Worm (Caenorhabditis elegans) whole organism, mixed stage, embryonic: ENCODE measurements around the gene E02A10.4.

ENCODE experiments used
- M03D4.4 ChIP-seq: sonication (generic microtip); optimal IDR thresholded peaks from 2 replicates; lab custom pipeline; 2017; ENCODE audit warnings: mild to moderate bottlenecking, missing genetic modification characterization, missing compliant biosample characterization
- bed-3 ChIP-seq: fragments of 200-800 bp; sonication (Bioruptor generic); optimal IDR thresholded peaks from 3 replicates; lab custom pipeline; 2018; ENCODE audit warnings: mild to moderate bottlenecking, missing genetic modification characterization, moderate library complexity, missing compliant biosample characterization
- blmp-1 ChIP-seq: fragments of 150-350 bp; optimal IDR thresholded peaks from 2 replicates; lab custom pipeline; 2014; ENCODE audit warnings: missing biosample characterization, missing genetic modification characterization
- ceh-39 ChIP-seq: fragments of 150-350 bp; optimal IDR thresholded peaks from 2 replicates; lab custom pipeline; 2014; ENCODE audit warnings: missing biosample characterization, missing genetic modification characterization
- ceh-43 ChIP-seq: fragments of 200-800 bp; sonication (Bioruptor generic); optimal IDR thresholded peaks from 2 replicates; lab custom pipeline; 2018; ENCODE audit warnings: mild to moderate bottlenecking, missing genetic modification characterization, moderate library complexity, missing compliant biosample characterization
- ceh-83 ChIP-seq: fragments of 200-800 bp; sonication (Bioruptor generic); optimal IDR thresholded peaks from 2 replicates; lab custom pipeline; 2018; ENCODE audit warnings: mild to moderate bottlenecking, missing genetic modification characterization, missing compliant biosample characterization
- ces-1 ChIP-seq: fragments of 150-350 bp; optimal IDR thresholded peaks from 2 replicates; lab custom pipeline; 2014; ENCODE audit warnings: missing biosample characterization, missing genetic modification reagents, missing genetic modification characterization
- cnd-1 ChIP-seq: fragments of 200-800 bp; sonication (Bioruptor generic); optimal IDR thresholded peaks from 2 replicates; lab custom pipeline; 2018; ENCODE audit warnings: mild to moderate bottlenecking, missing genetic modification characterization, missing compliant biosample characterization
- drap-1 ChIP-seq: fragments of 200-800 bp; sonication (Bioruptor generic); optimal IDR thresholded peaks from 3 replicates; lab custom pipeline; 2018; ENCODE audit warnings: mild to moderate bottlenecking, missing genetic modification characterization, missing compliant biosample characterization
- elt-1 ChIP-seq: sonication (generic microtip); optimal IDR thresholded peaks from 2 replicates; lab custom pipeline; 2017; ENCODE audit warnings: missing genetic modification characterization, mild to moderate bottlenecking, missing compliant biosample characterization, antibody characterized with exemption, moderate library complexity, borderline replicate concordance; ENCODE audit not compliant: insufficient read depth
- elt-3 ChIP-seq: fragments of 150-350 bp; optimal IDR thresholded peaks from 2 replicates; lab custom pipeline; 2014; ENCODE audit warnings: missing biosample characterization, missing genetic modification characterization
- flh-1 ChIP-seq: fragments of 200-800 bp; sonication (Bioruptor generic); optimal IDR thresholded peaks from 2 replicates; lab custom pipeline; 2018; ENCODE audit warnings: mild to moderate bottlenecking, missing genetic modification characterization, moderate library complexity, missing compliant biosample characterization
- ham-2 ChIP-seq: fragments of 200-800 bp; sonication (Bioruptor generic); optimal IDR thresholded peaks from 2 replicates; lab custom pipeline; 2018; ENCODE audit warnings: mild to moderate bottlenecking, missing genetic modification characterization, missing compliant biosample characterization
- lin-13 ChIP-seq: fragments of 150-350 bp; optimal IDR thresholded peaks from 2 replicates; lab custom pipeline; 2014; ENCODE audit warnings: missing biosample characterization, missing genetic modification characterization
- lsy-2 ChIP-seq: fragments of 150-350 bp; optimal IDR thresholded peaks from 2 replicates; lab custom pipeline; 2014; ENCODE audit warnings: missing biosample characterization, missing genetic modification characterization
- mep-1 ChIP-seq: fragments of 150-350 bp; optimal IDR thresholded peaks from 2 replicates; lab custom pipeline; 2017; ENCODE audit warnings: missing biosample characterization, missing genetic modification reagents, missing genetic modification characterization, inconsistent platforms
- nhr-12 ChIP-seq: fragments of 150-350 bp; optimal IDR thresholded peaks from 2 replicates; lab custom pipeline; 2014; ENCODE audit warnings: missing biosample characterization, missing genetic modification characterization
- nhr-2 ChIP-seq: fragments of 150-350 bp; optimal IDR thresholded peaks from 2 replicates; lab custom pipeline; 2014; ENCODE audit warnings: missing biosample characterization, missing genetic modification characterization
- nhr-237 ChIP-seq: fragments of 150-350 bp; optimal IDR thresholded peaks from 2 replicates; lab custom pipeline; 2014; ENCODE audit warnings: missing biosample characterization, missing genetic modification characterization
- nhr-28 ChIP-seq: fragments of 150-350 bp; optimal IDR thresholded peaks from 2 replicates; lab custom pipeline; 2014; ENCODE audit warnings: missing biosample characterization, missing genetic modification characterization
- nhr-76 ChIP-seq: sonication (generic microtip); optimal IDR thresholded peaks from 2 replicates; lab custom pipeline; 2017; ENCODE audit warnings: missing biosample characterization, missing genetic modification characterization
- pha-4 ChIP-seq: fragments of 150-350 bp; optimal IDR thresholded peaks from 2 replicates; lab custom pipeline; 2018; ENCODE audit warnings: missing biosample characterization, missing genetic modification reagents, missing genetic modification characterization
- sem-2 ChIP-seq: fragments of 200-800 bp; sonication (Bioruptor generic); optimal IDR thresholded peaks from 2 replicates; lab custom pipeline; 2018; ENCODE audit warnings: mild to moderate bottlenecking, missing genetic modification characterization, missing compliant biosample characterization
- sptf-1 ChIP-seq: sonication (generic microtip); optimal IDR thresholded peaks from 2 replicates; lab custom pipeline; 2017; ENCODE audit warnings: mild to moderate bottlenecking, missing genetic modification characterization, moderate library complexity, missing compliant biosample characterization
- tbx-8 ChIP-seq: fragments of 200-800 bp; sonication (Bioruptor generic); optimal IDR thresholded peaks from 2 replicates; lab custom pipeline; 2018; ENCODE audit warnings: mild to moderate bottlenecking, missing genetic modification characterization, moderate library complexity, missing compliant biosample characterization
- unc-120 ChIP-seq: sonication (generic microtip); optimal IDR thresholded peaks from 2 replicates; lab custom pipeline; 2017; ENCODE audit warnings: missing genetic modification characterization, missing compliant biosample characterization; ENCODE audit not compliant: poor library complexity, severe bottlenecking
- unc-39 ChIP-seq: fragments of 150-350 bp; optimal IDR thresholded peaks from 2 replicates; lab custom pipeline; 2014; ENCODE audit warnings: missing biosample characterization, missing genetic modification characterization
- unc-62 ChIP-seq: fragments of 150-350 bp; optimal IDR thresholded peaks from 2 replicates; lab custom pipeline; 2014; ENCODE audit warnings: missing biosample characterization, missing genetic modification reagents, missing genetic modification characterization
- zip-8 ChIP-seq: fragments of 150-350 bp; optimal IDR thresholded peaks from 2 replicates; lab custom pipeline; 2014; ENCODE audit warnings: missing biosample characterization, missing genetic modification characterization
- ztf-11 ChIP-seq: fragments of 150-350 bp; optimal IDR thresholded peaks from 2 replicates; lab custom pipeline; 2014; ENCODE audit warnings: missing biosample characterization, missing genetic modification characterization

The E02A10.4 gene

DNA sequence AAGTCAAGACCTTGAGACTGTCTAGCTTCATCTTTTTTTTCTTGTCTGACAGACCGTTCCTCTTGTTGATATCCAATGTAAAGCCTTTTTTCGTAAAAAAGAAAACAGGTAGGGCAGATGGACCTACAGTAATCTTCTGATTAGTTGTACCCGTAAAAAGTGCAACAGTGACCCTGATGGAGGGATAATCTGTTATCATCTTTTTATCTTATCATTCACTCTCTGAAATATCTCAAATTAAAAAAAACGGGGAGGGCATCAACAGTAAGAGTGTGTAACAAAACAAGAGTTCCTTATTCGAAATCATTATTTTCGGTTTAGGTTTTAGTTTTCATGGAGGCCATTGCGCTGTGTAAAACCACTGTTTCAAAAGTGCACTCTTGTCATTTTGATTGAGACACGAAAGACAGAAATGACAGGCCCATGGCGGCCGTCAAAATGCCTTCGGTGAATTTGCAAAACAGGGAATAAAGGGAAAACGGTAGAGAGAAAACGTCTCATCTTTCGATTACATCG is 34.1 kb downstream of the E02A10.4 start:
- TF ChIP-seq zip-8 (tag; lab: Kevin White, UChicago) (no peak), elt-3 (tag; lab: Kevin White, UChicago) (no peak), M03D4.4 (tag; lab: Kevin White, UChicago) (no peak), lin-13 (tag; lab: Kevin White, UChicago) (no peak), bed-3 (no peak), unc-120 (no peak), blmp-1 (tag; lab: Kevin White, UChicago) (no peak), sem-2 (GFP tag; lab: Kevin White, UChicago) (no peak), cnd-1 (no peak), lsy-2 (no peak), flh-1 (GFP tag; lab: Kevin White, UChicago) (no peak), nhr-28 (tag; lab: Kevin White, UChicago) (no peak), ceh-43 (GFP tag; lab: Kevin White, UChicago) (no peak), nhr-2 (tag; lab: Kevin White, UChicago) (no peak), nhr-76 (tag; lab: Kevin White, UChicago) (no peak), elt-1 (tag; lab: Kevin White, UChicago) (no peak)

DNA sequence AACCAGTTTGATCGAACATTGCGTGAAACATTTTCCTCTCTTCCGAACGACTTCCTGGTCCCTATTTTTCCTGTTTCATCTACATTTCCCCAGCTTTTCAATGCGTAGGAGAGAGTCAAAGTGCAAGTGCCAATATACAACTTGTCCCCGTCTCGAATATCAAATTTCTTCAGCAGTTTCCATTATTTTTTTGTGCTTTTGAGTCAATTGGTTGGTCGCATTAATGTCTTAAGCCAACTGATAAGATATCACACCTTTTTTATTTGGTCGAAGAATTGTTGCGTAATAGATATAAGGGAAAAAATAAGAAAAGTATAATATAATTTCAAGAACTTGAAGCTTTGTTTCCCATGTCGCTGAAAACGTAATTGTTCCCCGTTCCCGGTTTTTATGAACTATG is 35.4 kb downstream of the E02A10.4 start:
- TF ChIP-seq zip-8 (tag; lab: Kevin White, UChicago): peak; percentile 75
- no peak for TF ChIP-seq lsy-2

DNA sequence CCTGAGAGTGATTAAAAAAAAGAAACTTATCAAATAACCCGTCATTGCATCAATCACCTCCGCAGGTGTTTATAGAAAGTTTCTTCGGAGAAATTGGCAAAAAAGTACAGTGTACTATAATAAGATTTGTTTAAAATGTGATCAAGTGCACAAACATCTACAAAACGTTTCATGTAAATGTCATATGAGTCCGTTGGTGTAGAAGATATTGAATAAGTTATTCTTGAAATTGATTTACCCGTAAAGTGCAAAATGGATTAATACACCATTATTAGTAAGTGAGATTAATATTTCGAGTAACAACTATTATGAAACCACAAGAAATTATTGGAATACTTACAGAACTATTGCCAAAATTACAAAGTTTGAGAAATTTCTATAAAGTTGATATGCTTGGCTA is 36.7 kb downstream of the E02A10.4 start:
- TF ChIP-seq bed-3: no peak
- TF ChIP-seq ces-1 (GFP tag; lab: Kevin White, UChicago): peak; percentile 5

DNA sequence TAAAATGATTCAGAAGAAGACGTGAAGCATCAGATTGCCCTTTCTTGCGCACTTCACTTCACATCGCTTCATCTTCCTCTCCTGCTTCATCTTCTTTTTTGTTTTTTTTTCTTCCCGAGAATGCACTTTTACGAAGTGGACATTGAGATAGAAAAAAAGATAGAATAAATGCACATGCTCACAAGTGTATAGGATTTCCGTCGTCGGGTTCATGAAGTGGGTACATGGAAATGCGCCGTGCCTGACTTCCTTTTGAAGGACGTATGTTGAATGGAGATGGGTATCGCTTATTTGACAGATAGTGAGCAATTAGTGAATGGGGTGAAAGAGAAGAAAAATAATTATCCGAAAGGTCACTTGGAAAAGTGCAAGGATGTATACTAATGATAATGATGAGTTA is 37.6 kb downstream of the E02A10.4 start:
- no peak for TF ChIP-seq unc-120
- no peak for TF ChIP-seq sem-2 (GFP tag; lab: Kevin White, UChicago)
- TF ChIP-seq ham-2: no peak
- no peak for TF ChIP-seq ceh-39
- no peak for TF ChIP-seq nhr-237 (tag; lab: Kevin White, UChicago)
- no peak for TF ChIP-seq nhr-12
- no peak for TF ChIP-seq elt-1 (tag; lab: Kevin White, UChicago)
- TF ChIP-seq, all 35 proteins: peak for 0

DNA sequence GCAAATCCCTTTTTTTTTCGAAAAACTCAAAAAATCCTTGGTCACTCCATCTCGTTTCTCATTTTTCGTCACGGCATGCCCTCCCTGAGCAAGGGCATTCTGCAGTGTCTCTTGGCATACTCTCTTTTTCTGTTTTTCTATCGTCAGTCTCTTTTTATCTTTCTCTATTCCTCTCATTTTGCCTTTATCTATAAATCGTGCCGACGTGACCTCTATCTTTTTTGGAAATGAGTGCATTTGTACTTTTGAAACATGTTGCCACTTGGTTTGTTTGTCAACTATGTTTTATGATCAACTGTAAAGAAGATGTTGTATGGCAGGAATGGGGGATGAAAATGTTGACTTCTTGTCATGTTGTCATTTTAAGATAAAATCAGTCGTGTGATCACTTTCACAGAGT is 38.8 kb downstream of the E02A10.4 start:
- no peak for TF ChIP-seq ztf-11 (tag; lab: Kevin White, UChicago)
- no peak for TF ChIP-seq ceh-83 (GFP tag; lab: Kevin White, UChicago)
- no peak for TF ChIP-seq sptf-1 (tag; lab: Kevin White, UChicago)
- no peak for TF ChIP-seq unc-39
- TF ChIP-seq sem-2 (GFP tag; lab: Kevin White, UChicago): no peak
- no peak for TF ChIP-seq ces-1 (GFP tag; lab: Kevin White, UChicago)
- no peak for TF ChIP-seq nhr-237 (tag; lab: Kevin White, UChicago)
- TF ChIP-seq unc-120: no peak
- TF ChIP-seq tbx-8: no peak
- no peak for TF ChIP-seq bed-3

DNA sequence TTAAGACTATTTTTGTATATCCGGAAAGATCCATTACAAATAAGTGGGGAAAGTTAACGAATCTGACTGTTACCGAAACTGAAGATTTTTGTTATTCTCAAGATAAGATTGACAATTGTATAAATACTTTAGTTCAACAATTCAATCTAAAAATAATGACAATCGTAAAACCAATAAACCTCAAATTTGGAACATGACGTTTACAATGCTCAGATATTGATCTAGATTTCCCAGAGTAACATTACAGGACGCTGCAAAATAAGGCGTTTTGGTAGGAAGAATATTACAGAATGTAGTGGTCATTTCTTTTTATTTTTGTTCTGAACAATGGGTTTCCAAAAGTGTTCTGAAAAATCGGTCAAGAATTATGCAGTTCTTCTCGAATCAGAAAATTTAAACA is 41.0 kb downstream of the E02A10.4 start, which contains the start of gene F45D3.1:
Gene F45D3.1, plus strand, starts transcription at position 301 of the 400 bp plus-strand sequence.
- TF ChIP-seq mep-1 (tag; lab: Kevin White, UChicago) (no peak), unc-39 (no peak), pha-4 (no peak), M03D4.4 (tag; lab: Kevin White, UChicago) (no peak), lin-13 (tag; lab: Kevin White, UChicago) (no peak), ceh-83 (GFP tag; lab: Kevin White, UChicago) (no peak), unc-62 (GFP tag; lab: Kevin White, UChicago) (no peak), bed-3 (no peak), nhr-2 (tag; lab: Kevin White, UChicago) (no peak), elt-1 (tag; lab: Kevin White, UChicago) (no peak), blmp-1 (tag; lab: Kevin White, UChicago) (no peak), ceh-39 (no peak), sem-2 (GFP tag; lab: Kevin White, UChicago) (no peak), unc-120 (no peak), drap-1 (GFP tag; lab: Kevin White, UChicago) (no peak), nhr-12 (no peak), sptf-1 (tag; lab: Kevin White, UChicago) (no peak)
